Fruit fly (Drosophila melanogaster) S2 (cell line): ENCODE data around the gene Sras.

Experiments
- CG8478 ChIP-seq: fragments of >200 bp; optimal IDR thresholded peaks from 2 replicates; lab custom pipeline; 2018
- CTCF ChIP-seq, 2 experiments: fragments of >200 bp; optimal IDR thresholded peaks; 2 replicates each; lab custom pipeline; 2018

- no peak for TF ChIP-seq CTCF (optimal IDR thresholded peaks at IDR 0.05; lab: Kevin White, UChicago)
- TF ChIP-seq CG8478 (lab: Kevin White, UChicago), result no peak
Measured at dm6 chr3L:5576543-5576942, 13.0 kb downstream of the Sras start.
